Comparison of ENCODE assay signal across 1 fruit fly cellular context in the genomic region with DNA sequence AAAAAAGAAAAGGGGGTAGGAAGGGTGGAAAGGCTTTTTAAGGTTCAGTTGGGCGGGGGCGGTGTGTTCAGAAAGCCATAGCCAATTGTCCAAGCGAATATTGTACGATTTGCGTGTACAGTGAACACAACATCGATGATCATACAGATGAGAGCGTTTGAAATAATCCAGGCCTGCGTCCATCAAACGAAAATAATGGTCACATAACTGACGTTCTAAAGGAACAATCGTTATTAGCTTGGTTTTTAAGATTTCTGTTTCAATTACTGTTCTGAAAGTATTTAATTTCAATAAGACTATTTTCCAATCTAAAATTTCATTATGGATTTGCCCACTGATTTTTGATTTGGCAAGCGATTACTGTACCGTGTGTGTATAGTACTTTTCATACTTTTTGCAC.
TF ChIP-seq lines count a peak whose summit lies in the region.

No protein-coding gene starts in this region.

TF ChIP-seq in whole organism, embryonic, 481 proteins besides CTCF, POLR2A, EP300 and RAD21 (continued from another document):
- TF ChIP-seq jing (GFP tag; optimal IDR thresholded peaks at IDR 0.05; lab: Kevin White, UChicago): no peak
- TF ChIP-seq CG7928 (GFP tag; optimal IDR thresholded peaks at IDR 0.05; lab: Kevin White, UChicago): no peak
- no peak for TF ChIP-seq unpg (GFP tag; optimal IDR thresholded peaks at IDR 0.05; lab: Kevin White, UChicago)
- peak; percentile 36 for TF ChIP-seq Meics (GFP tag; optimal IDR thresholded peaks at IDR 0.05; lab: Kevin White, UChicago)
- no peak for TF ChIP-seq Atf-2 (GFP tag; optimal IDR thresholded peaks at IDR 0.05; lab: Kevin White, UChicago)
- TF ChIP-seq CG11456 (GFP tag; IDR thresholded peaks at IDR 0.05; lab: Robert Waterston, UW): no peak
- TF ChIP-seq CG12744 (GFP tag; optimal IDR thresholded peaks at IDR 0.05; lab: Kevin White, UChicago): no peak
- no peak for TF ChIP-seq sug (tag; optimal IDR thresholded peaks at IDR 0.05; lab: Kevin White, UChicago)
- no peak for TF ChIP-seq GATAe (GFP tag; conservative IDR thresholded peaks at IDR 0.05; lab: Robert Waterston, UW)
- no peak for TF ChIP-seq CG13296 (GFP tag; optimal IDR thresholded peaks at IDR 0.05; lab: Kevin White, UChicago)
- no peak for TF ChIP-seq CG8765 (GFP tag; IDR thresholded peaks at IDR 0.05; lab: Robert Waterston, UW)
- TF ChIP-seq CG6683 (GFP tag; optimal IDR thresholded peaks at IDR 0.05; lab: Kevin White, UChicago): no peak
- no peak for TF ChIP-seq CG3838 (GFP tag; optimal IDR thresholded peaks at IDR 0.05; lab: Kevin White, UChicago)
- no peak for TF ChIP-seq CG15269 (tag; optimal IDR thresholded peaks at IDR 0.05; lab: Kevin White, UChicago)
- TF ChIP-seq CG33213 (GFP tag; optimal IDR thresholded peaks at IDR 0.05; lab: Kevin White, UChicago): no peak
- TF ChIP-seq zen2 (GFP tag; IDR thresholded peaks at IDR 0.05; lab: Robert Waterston, UW; ENCODE audit: partially characterized antibody): no peak
- no peak for TF ChIP-seq Hsf (GFP tag; optimal IDR thresholded peaks at IDR 0.05; lab: Kevin White, UChicago)
- no peak for TF ChIP-seq CG15601 (tag; optimal IDR thresholded peaks at IDR 0.05; lab: Kevin White, UChicago)
- TF ChIP-seq ci (GFP tag; IDR thresholded peaks at IDR 0.05; lab: Robert Waterston, UW): no peak
- no peak for TF ChIP-seq hb (GFP tag; IDR thresholded peaks at IDR 0.05; lab: Robert Waterston, UW; ENCODE audit: partially characterized antibody)
- TF ChIP-seq pzg (GFP tag; optimal IDR thresholded peaks at IDR 0.05; lab: Kevin White, UChicago): no peak
- no peak for TF ChIP-seq gce (GFP tag; IDR thresholded peaks at IDR 0.05; lab: Robert Waterston, UW)
- peak; percentile 40 for TF ChIP-seq CG11504 (tag; optimal IDR thresholded peaks at IDR 0.05; lab: Kevin White, UChicago)
- TF ChIP-seq eve (GFP tag; optimal IDR thresholded peaks at IDR 0.05; lab: Kevin White, UChicago): peak in 1 of 2 experiments; percentile 17
- TF ChIP-seq CG10959 (GFP tag; IDR thresholded peaks at IDR 0.05; lab: Robert Waterston, UW): no peak
- peak; percentile 60 for TF ChIP-seq Med (GFP tag; lab: Kevin White, UChicago)
- no peak for TF ChIP-seq ranshi (GFP tag; IDR thresholded peaks at IDR 0.05; lab: Robert Waterston, UW)
- no peak for TF ChIP-seq insv (GFP tag; optimal IDR thresholded peaks at IDR 0.05; lab: Kevin White, UChicago)
- TF ChIP-seq NK7.1 (GFP tag; optimal IDR thresholded peaks at IDR 0.05; lab: Kevin White, UChicago): no peak
- no peak for TF ChIP-seq corto (GFP tag; optimal IDR thresholded peaks at IDR 0.05; lab: Kevin White, UChicago)
- TF ChIP-seq CG8359 (GFP tag; optimal IDR thresholded peaks at IDR 0.05; lab: Kevin White, UChicago; ENCODE audit: borderline replicate concordance): no peak
- TF ChIP-seq CG10979 (tag; optimal IDR thresholded peaks at IDR 0.05; lab: Kevin White, UChicago): no peak
- no peak for TF ChIP-seq Dip2 (GFP tag; IDR thresholded peaks at IDR 0.05; lab: Robert Waterston, UW)
- TF ChIP-seq cwo (GFP tag; optimal IDR thresholded peaks at IDR 0.05; lab: Kevin White, UChicago): no peak
- no peak for TF ChIP-seq Eip74EF (GFP tag; optimal IDR thresholded peaks at IDR 0.05; lab: Kevin White, UChicago)
- no peak for TF ChIP-seq Stat92E (GFP tag; optimal IDR thresholded peaks at IDR 0.05; lab: Kevin White, UChicago)
- TF ChIP-seq hth (optimal IDR thresholded peaks at IDR 0.05; lab: Kevin White, UChicago): no peak
- no peak for TF ChIP-seq HLH4C (GFP tag; IDR thresholded peaks at IDR 0.05; lab: Robert Waterston, UW; ENCODE audit: partially characterized antibody)
- TF ChIP-seq NFAT (GFP tag; IDR thresholded peaks at IDR 0.05; lab: Robert Waterston, UW): no peak
- TF ChIP-seq CG10274 (GFP tag; optimal IDR thresholded peaks at IDR 0.05; lab: Kevin White, UChicago): no peak
- peak in 1 of 2 experiments; percentile 5 for TF ChIP-seq bsh (GFP tag; optimal IDR thresholded peaks at IDR 0.05; lab: Kevin White, UChicago)
- no peak for TF ChIP-seq CG14014 (GFP tag; IDR thresholded peaks at IDR 0.05; lab: Robert Waterston, UW)
- no peak for TF ChIP-seq maf-S (GFP tag; optimal IDR thresholded peaks at IDR 0.05; lab: Kevin White, UChicago)
- no peak for TF ChIP-seq wek (GFP tag; optimal IDR thresholded peaks at IDR 0.05; lab: Kevin White, UChicago)
- no peak for TF ChIP-seq CG8924 (tag; optimal IDR thresholded peaks at IDR 0.05; lab: Kevin White, UChicago)
- TF ChIP-seq CG18599 (GFP tag; optimal IDR thresholded peaks at IDR 0.05; lab: Kevin White, UChicago): peak; percentile 32
- TF ChIP-seq ham (GFP tag; IDR thresholded peaks at IDR 0.05; lab: Robert Waterston, UW): no peak
- TF ChIP-seq Vsx1 (GFP tag; optimal IDR thresholded peaks at IDR 0.05; lab: Kevin White, UChicago): no peak
- TF ChIP-seq zf30C (GFP tag; optimal IDR thresholded peaks at IDR 0.05; lab: Kevin White, UChicago): no peak
- no peak for TF ChIP-seq CG1233 (GFP tag; optimal IDR thresholded peaks at IDR 0.05; lab: Kevin White, UChicago)
- TF ChIP-seq kah (GFP tag; optimal IDR thresholded peaks at IDR 0.05; lab: Kevin White, UChicago): no peak
- TF ChIP-seq CG8944 (GFP tag; optimal IDR thresholded peaks at IDR 0.05; lab: Kevin White, UChicago): no peak
- TF ChIP-seq zfh2 (GFP tag; optimal IDR thresholded peaks at IDR 0.05; lab: Kevin White, UChicago): no peak
- no peak for TF ChIP-seq CG10366 (GFP tag; IDR thresholded peaks at IDR 0.05; lab: Robert Waterston, UW)
- peak in 1 of 2 experiments; percentile 27 for TF ChIP-seq Hr51 (GFP tag; optimal IDR thresholded peaks at IDR 0.05; lab: Kevin White, UChicago)
- no peak for TF ChIP-seq exex (tag; optimal IDR thresholded peaks at IDR 0.05; lab: Kevin White, UChicago)
- no peak for TF ChIP-seq CG11398 (GFP tag; optimal IDR thresholded peaks at IDR 0.05; lab: Kevin White, UChicago)
- TF ChIP-seq CG31388 (GFP tag; optimal IDR thresholded peaks at IDR 0.05; lab: Kevin White, UChicago): no peak
- no peak for TF ChIP-seq tio (GFP tag; optimal IDR thresholded peaks at IDR 0.05; lab: Kevin White, UChicago)
- no peak for TF ChIP-seq CG10267 (tag; optimal IDR thresholded peaks at IDR 0.05; lab: Kevin White, UChicago)
- no peak for TF ChIP-seq fru (optimal IDR thresholded peaks at IDR 0.05; lab: Kevin White, UChicago)
- no peak for TF ChIP-seq usp (GFP tag; optimal IDR thresholded peaks at IDR 0.05; lab: Kevin White, UChicago)
- no peak for TF ChIP-seq dpn (GFP tag; optimal IDR thresholded peaks at IDR 0.05; lab: Kevin White, UChicago)
- TF ChIP-seq bbx (GFP tag; IDR thresholded peaks at IDR 0.05; lab: Robert Waterston, UW; ENCODE audit: partially characterized antibody): no peak
- no peak for TF ChIP-seq Hr39 (optimal IDR thresholded peaks at IDR 0.05; lab: Kevin White, UChicago)
- TF ChIP-seq CG7556 (GFP tag; optimal IDR thresholded peaks at IDR 0.05; lab: Kevin White, UChicago): peak; percentile 24
- peak; percentile 44 for TF ChIP-seq CG2120 (GFP tag; optimal IDR thresholded peaks at IDR 0.05; lab: Kevin White, UChicago)
- no peak for TF ChIP-seq sqz (GFP tag; optimal IDR thresholded peaks at IDR 0.05; lab: Kevin White, UChicago)
- TF ChIP-seq HmgZ (tag; optimal IDR thresholded peaks at IDR 0.05; lab: Kevin White, UChicago): no peak
- no peak for TF ChIP-seq inv (GFP tag; IDR thresholded peaks at IDR 0.05; lab: Robert Waterston, UW; ENCODE audit: partially characterized antibody)
- 0 out of 3 replicates have a peak, but pooled peaks have one; percentile 17 for TF ChIP-seq CG17361 (GFP tag; IDR thresholded peaks at IDR 0.05; lab: Robert Waterston, UW)
- no peak for TF ChIP-seq CG6254 (GFP tag; optimal IDR thresholded peaks at IDR 0.05; lab: Kevin White, UChicago)
- no peak for TF ChIP-seq CG16863 (GFP tag; optimal IDR thresholded peaks at IDR 0.05; lab: Kevin White, UChicago)
- TF ChIP-seq gcm (GFP tag; optimal IDR thresholded peaks at IDR 0.05; lab: Kevin White, UChicago): no peak
- peak; percentile 25 for TF ChIP-seq CG7839 (tag; optimal IDR thresholded peaks at IDR 0.05; lab: Kevin White, UChicago)
- TF ChIP-seq so (GFP tag; IDR thresholded peaks at IDR 0.05; lab: Robert Waterston, UW): no peak
- no peak for TF ChIP-seq cas (GFP tag; IDR thresholded peaks at IDR 0.05; lab: Robert Waterston, UW)
- no peak for TF ChIP-seq Mes4 (GFP tag; optimal IDR thresholded peaks at IDR 0.05; lab: Kevin White, UChicago)
- no peak for TF ChIP-seq CG10209 (GFP tag; optimal IDR thresholded peaks at IDR 0.05; lab: Kevin White, UChicago)
- TF ChIP-seq pan (optimal IDR thresholded peaks at IDR 0.05; lab: Kevin White, UChicago): no peak
- peak in 1 of 2 experiments; percentile 11 for TF ChIP-seq pan (GFP tag; optimal IDR thresholded peaks at IDR 0.05 in 1 of 2, IDR thresholded peaks at IDR 0.05 in 1 of 2)
- no peak for TF ChIP-seq danr (GFP tag; IDR thresholded peaks at IDR 0.05; lab: Robert Waterston, UW)
- TF ChIP-seq jigr1 (GFP tag; IDR thresholded peaks at IDR 0.05; lab: Robert Waterston, UW): no peak
- TF ChIP-seq CG12659 (GFP tag; optimal IDR thresholded peaks at IDR 0.05; lab: Kevin White, UChicago): no peak
- TF ChIP-seq emc (GFP tag; optimal IDR thresholded peaks at IDR 0.05; lab: Kevin White, UChicago): no peak
- TF ChIP-seq CG3407 (GFP tag; optimal IDR thresholded peaks at IDR 0.05; lab: Kevin White, UChicago): no peak
- TF ChIP-seq ems (GFP tag; optimal IDR thresholded peaks at IDR 0.05; lab: Kevin White, UChicago): no peak
- TF ChIP-seq CG2678 (tag; optimal IDR thresholded peaks at IDR 0.05; lab: Kevin White, UChicago): peak; percentile 43
- TF ChIP-seq CG31441 (GFP tag; IDR thresholded peaks at IDR 0.05; lab: Robert Waterston, UW): no peak
- TF ChIP-seq CG5180 (GFP tag; optimal IDR thresholded peaks at IDR 0.05; lab: Kevin White, UChicago): no peak
- no peak for TF ChIP-seq CG15073 (GFP tag; optimal IDR thresholded peaks at IDR 0.05; lab: Kevin White, UChicago)
- TF ChIP-seq Ssrp (tag; optimal IDR thresholded peaks at IDR 0.05; lab: Kevin White, UChicago): no peak
- TF ChIP-seq CG18011 (GFP tag; optimal IDR thresholded peaks at IDR 0.05; lab: Kevin White, UChicago): no peak
- TF ChIP-seq cg (GFP tag; optimal IDR thresholded peaks at IDR 0.05; lab: Kevin White, UChicago): no peak
- TF ChIP-seq CG13424 (tag; optimal IDR thresholded peaks at IDR 0.05; lab: Kevin White, UChicago): peak; percentile 30
- TF ChIP-seq CG9727 (GFP tag; optimal IDR thresholded peaks at IDR 0.05; lab: Kevin White, UChicago): no peak
- peak; percentile 20 for TF ChIP-seq Hmr (GFP tag; optimal IDR thresholded peaks at IDR 0.05; lab: Kevin White, UChicago)
- TF ChIP-seq gem (tag; optimal IDR thresholded peaks at IDR 0.05; lab: Kevin White, UChicago): peak; percentile 39
- peak; percentile 37 for TF ChIP-seq dmrt99B (tag; optimal IDR thresholded peaks at IDR 0.05; lab: Kevin White, UChicago)
- TF ChIP-seq toy (GFP tag; IDR thresholded peaks at IDR 0.05; lab: Robert Waterston, UW): no peak
- TF ChIP-seq onecut (GFP tag; IDR thresholded peaks at IDR 0.05; lab: Robert Waterston, UW): no peak
- no peak for TF ChIP-seq CG9932 (GFP tag; IDR thresholded peaks at IDR 0.05; lab: Robert Waterston, UW)
- TF ChIP-seq Hmx (GFP tag; optimal IDR thresholded peaks at IDR 0.05; lab: Kevin White, UChicago): no peak
- TF ChIP-seq pnt (GFP tag; optimal IDR thresholded peaks at IDR 0.05; lab: Kevin White, UChicago): no peak
- TF ChIP-seq C15 (GFP tag; IDR thresholded peaks at IDR 0.05; lab: Robert Waterston, UW): no peak
- no peak for TF ChIP-seq chinmo (GFP tag; IDR thresholded peaks at IDR 0.05; lab: Robert Waterston, UW; ENCODE audit: partially characterized antibody)
- TF ChIP-seq row (GFP tag; IDR thresholded peaks at IDR 0.05; lab: Robert Waterston, UW): peak; percentile 30; the same call in 1 of the 3 replicates
- no peak for TF ChIP-seq CG12219 (GFP tag; optimal IDR thresholded peaks at IDR 0.05; lab: Kevin White, UChicago)
- TF ChIP-seq CG33557 (GFP tag; optimal IDR thresholded peaks at IDR 0.05; lab: Kevin White, UChicago): no peak
- TF ChIP-seq CG1792 (GFP tag; optimal IDR thresholded peaks at IDR 0.05; lab: Kevin White, UChicago): no peak
- no peak for TF ChIP-seq CG3065 (GFP tag; optimal IDR thresholded peaks at IDR 0.05; lab: Kevin White, UChicago)
- no peak for TF ChIP-seq BtbVII (GFP tag; optimal IDR thresholded peaks at IDR 0.05; lab: Kevin White, UChicago)
- no peak for TF ChIP-seq kay (GFP tag; optimal IDR thresholded peaks at IDR 0.05; lab: Kevin White, UChicago)
- no peak for TF ChIP-seq salm (tag; optimal IDR thresholded peaks at IDR 0.05; lab: Kevin White, UChicago)
- TF ChIP-seq CG4404 (GFP tag; IDR thresholded peaks at IDR 0.05; lab: Robert Waterston, UW): 0 out of 2 replicates have a peak, but pooled peaks have one; percentile 9
- TF ChIP-seq bigmax (GFP tag; optimal IDR thresholded peaks at IDR 0.05; lab: Kevin White, UChicago): no peak
- peak; percentile 1 for TF ChIP-seq CG12769 (tag; optimal IDR thresholded peaks at IDR 0.05; lab: Kevin White, UChicago)
- no peak for TF ChIP-seq CG15479 (GFP tag; optimal IDR thresholded peaks at IDR 0.05; lab: Kevin White, UChicago)
- TF ChIP-seq lbe (GFP tag; optimal IDR thresholded peaks at IDR 0.05; lab: Kevin White, UChicago): no peak
- no peak for TF ChIP-seq CG43689 (GFP tag; IDR thresholded peaks at IDR 0.05; lab: Robert Waterston, UW)
